Fruit fly (Drosophila melanogaster): ENCODE results near the gene Ppi1.
A peak's percentile ranks its signal among the peaks of the same experiment; 100 is the strongest.

DNA sequence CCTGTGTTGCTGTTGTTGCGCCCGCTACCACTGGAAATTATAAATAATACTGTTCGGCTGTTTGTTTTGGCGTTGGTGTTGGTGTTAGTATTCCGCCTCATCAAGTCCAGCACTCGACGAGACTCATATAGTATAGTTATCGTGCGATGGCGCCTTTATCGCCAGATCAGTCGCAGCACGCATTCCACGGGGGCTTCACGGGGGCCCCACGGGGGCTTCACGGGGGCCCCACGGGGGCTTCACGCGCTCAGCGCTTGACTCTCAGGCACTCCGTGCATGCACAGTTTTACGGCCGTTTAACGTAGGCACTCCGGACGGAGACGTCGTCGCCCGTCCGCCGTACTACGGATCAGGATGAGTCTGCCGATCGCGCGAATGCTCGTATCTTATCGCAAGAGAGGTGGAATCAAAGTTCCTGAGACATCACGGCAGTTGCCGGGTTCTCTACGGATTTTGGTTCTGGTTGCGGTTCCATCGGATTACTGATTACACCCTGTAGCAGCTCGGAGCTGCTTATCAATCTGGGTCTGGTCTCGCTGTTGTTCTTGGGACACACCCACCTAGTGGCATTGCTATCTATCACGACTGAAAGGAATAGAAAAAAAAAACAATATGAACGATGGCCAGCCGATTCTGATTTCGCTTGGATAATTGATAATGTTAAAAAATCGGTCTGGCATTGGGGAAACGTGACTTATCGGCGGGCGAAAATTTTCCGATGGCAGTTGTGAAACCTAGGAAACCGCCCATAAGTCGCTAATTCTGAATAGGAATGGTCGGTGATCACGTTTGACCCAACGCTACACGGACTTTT lies 25.9 kb downstream of the Ppi1 start:
- TF ChIP-seq usp (GFP tag; optimal IDR thresholded peaks at IDR 0.05) (no peak), Abd-B (GFP tag; optimal IDR thresholded peaks at IDR 0.05) (no peak), psq (GFP tag; optimal IDR thresholded peaks at IDR 0.05) (no peak), jim (GFP tag; optimal IDR thresholded peaks at IDR 0.05) (no peak), Myc (optimal IDR thresholded peaks at IDR 0.05) (no peak), fru (GFP tag; optimal IDR thresholded peaks at IDR 0.05) (peak; percentile 46), pan (optimal IDR thresholded peaks at IDR 0.05) (no peak)

All from whole organism, wandering third instar larva.